Worm (Caenorhabditis elegans) whole organism, mixed stage, embryonic: ENCODE data around the gene nhr-216.

Experiments
- M03D4.4 ChIP-seq: sonication (generic microtip); optimal IDR thresholded peaks from 2 replicates; lab custom pipeline; 2017; ENCODE audit warnings: mild to moderate bottlenecking, missing genetic modification characterization, missing compliant biosample characterization
- bed-3 ChIP-seq: fragments of 200-800 bp; sonication (Bioruptor generic); optimal IDR thresholded peaks from 3 replicates; lab custom pipeline; 2018; ENCODE audit warnings: mild to moderate bottlenecking, missing genetic modification characterization, moderate library complexity, missing compliant biosample characterization
- blmp-1 ChIP-seq: fragments of 150-350 bp; optimal IDR thresholded peaks from 2 replicates; lab custom pipeline; 2014; ENCODE audit warnings: missing biosample characterization, missing genetic modification characterization
- ceh-43 ChIP-seq: fragments of 200-800 bp; sonication (Bioruptor generic); optimal IDR thresholded peaks from 2 replicates; lab custom pipeline; 2018; ENCODE audit warnings: mild to moderate bottlenecking, missing genetic modification characterization, moderate library complexity, missing compliant biosample characterization
- ceh-83 ChIP-seq: fragments of 200-800 bp; sonication (Bioruptor generic); optimal IDR thresholded peaks from 2 replicates; lab custom pipeline; 2018; ENCODE audit warnings: mild to moderate bottlenecking, missing genetic modification characterization, missing compliant biosample characterization
- ces-1 ChIP-seq: fragments of 150-350 bp; optimal IDR thresholded peaks from 2 replicates; lab custom pipeline; 2014; ENCODE audit warnings: missing biosample characterization, missing genetic modification reagents, missing genetic modification characterization
- cnd-1 ChIP-seq: fragments of 200-800 bp; sonication (Bioruptor generic); optimal IDR thresholded peaks from 2 replicates; lab custom pipeline; 2018; ENCODE audit warnings: mild to moderate bottlenecking, missing genetic modification characterization, missing compliant biosample characterization
- elt-1 ChIP-seq: sonication (generic microtip); optimal IDR thresholded peaks from 2 replicates; lab custom pipeline; 2017; ENCODE audit warnings: missing genetic modification characterization, mild to moderate bottlenecking, missing compliant biosample characterization, antibody characterized with exemption, moderate library complexity, borderline replicate concordance; ENCODE audit not compliant: insufficient read depth
- elt-3 ChIP-seq: fragments of 150-350 bp; optimal IDR thresholded peaks from 2 replicates; lab custom pipeline; 2014; ENCODE audit warnings: missing biosample characterization, missing genetic modification characterization
- flh-1 ChIP-seq: fragments of 200-800 bp; sonication (Bioruptor generic); optimal IDR thresholded peaks from 2 replicates; lab custom pipeline; 2018; ENCODE audit warnings: mild to moderate bottlenecking, missing genetic modification characterization, moderate library complexity, missing compliant biosample characterization
- ham-2 ChIP-seq: fragments of 200-800 bp; sonication (Bioruptor generic); optimal IDR thresholded peaks from 2 replicates; lab custom pipeline; 2018; ENCODE audit warnings: mild to moderate bottlenecking, missing genetic modification characterization, missing compliant biosample characterization
- lin-32 ChIP-seq: fragments of 200-800 bp; sonication (Bioruptor generic); optimal IDR thresholded peaks from 2 replicates; lab custom pipeline; 2018; ENCODE audit warnings: mild to moderate bottlenecking, missing genetic modification characterization, missing compliant biosample characterization
- lsy-2 ChIP-seq: fragments of 150-350 bp; optimal IDR thresholded peaks from 2 replicates; lab custom pipeline; 2014; ENCODE audit warnings: missing biosample characterization, missing genetic modification characterization
- mab-5 ChIP-seq: fragments of 150-350 bp; optimal IDR thresholded peaks from 2 replicates; lab custom pipeline; 2014; ENCODE audit warnings: missing biosample characterization, missing genetic modification characterization
- mep-1 ChIP-seq: fragments of 150-350 bp; optimal IDR thresholded peaks from 2 replicates; lab custom pipeline; 2017; ENCODE audit warnings: missing biosample characterization, missing genetic modification reagents, missing genetic modification characterization, inconsistent platforms
- nhr-12 ChIP-seq: fragments of 150-350 bp; optimal IDR thresholded peaks from 2 replicates; lab custom pipeline; 2014; ENCODE audit warnings: missing biosample characterization, missing genetic modification characterization
- nhr-237 ChIP-seq: fragments of 150-350 bp; optimal IDR thresholded peaks from 2 replicates; lab custom pipeline; 2014; ENCODE audit warnings: missing biosample characterization, missing genetic modification characterization
- nhr-76 ChIP-seq: sonication (generic microtip); optimal IDR thresholded peaks from 2 replicates; lab custom pipeline; 2017; ENCODE audit warnings: missing biosample characterization, missing genetic modification characterization
- pha-4 ChIP-seq: fragments of 150-350 bp; optimal IDR thresholded peaks from 2 replicates; lab custom pipeline; 2018; ENCODE audit warnings: missing biosample characterization, missing genetic modification reagents, missing genetic modification characterization
- sem-2 ChIP-seq: fragments of 200-800 bp; sonication (Bioruptor generic); optimal IDR thresholded peaks from 2 replicates; lab custom pipeline; 2018; ENCODE audit warnings: mild to moderate bottlenecking, missing genetic modification characterization, missing compliant biosample characterization
- sptf-1 ChIP-seq: sonication (generic microtip); optimal IDR thresholded peaks from 2 replicates; lab custom pipeline; 2017; ENCODE audit warnings: mild to moderate bottlenecking, missing genetic modification characterization, moderate library complexity, missing compliant biosample characterization
- tbx-8 ChIP-seq: fragments of 200-800 bp; sonication (Bioruptor generic); optimal IDR thresholded peaks from 2 replicates; lab custom pipeline; 2018; ENCODE audit warnings: mild to moderate bottlenecking, missing genetic modification characterization, moderate library complexity, missing compliant biosample characterization
- unc-120 ChIP-seq: sonication (generic microtip); optimal IDR thresholded peaks from 2 replicates; lab custom pipeline; 2017; ENCODE audit warnings: missing genetic modification characterization, missing compliant biosample characterization; ENCODE audit not compliant: poor library complexity, severe bottlenecking
- unc-39 ChIP-seq: fragments of 150-350 bp; optimal IDR thresholded peaks from 2 replicates; lab custom pipeline; 2014; ENCODE audit warnings: missing biosample characterization, missing genetic modification characterization
- unc-62 ChIP-seq: fragments of 150-350 bp; optimal IDR thresholded peaks from 2 replicates; lab custom pipeline; 2014; ENCODE audit warnings: missing biosample characterization, missing genetic modification reagents, missing genetic modification characterization
- zip-8 ChIP-seq: fragments of 150-350 bp; optimal IDR thresholded peaks from 2 replicates; lab custom pipeline; 2014; ENCODE audit warnings: missing biosample characterization, missing genetic modification characterization
- ztf-11 ChIP-seq: fragments of 150-350 bp; optimal IDR thresholded peaks from 2 replicates; lab custom pipeline; 2014; ENCODE audit warnings: missing biosample characterization, missing genetic modification characterization

nhr-216 gene

ce11 chrV:5358772-5359171 lies at the start of gene nhr-216:
Gene nhr-216, minus strand, starts transcription at chrV:5358872.
- TF ChIP-seq blmp-1 (tag; lab: Kevin White, UChicago): no peak
- TF ChIP-seq ceh-43: no peak
- no peak for TF ChIP-seq ceh-83 (GFP tag; lab: Kevin White, UChicago)
- TF ChIP-seq lin-32 (GFP tag; lab: Kevin White, UChicago): no peak
- no peak for TF ChIP-seq tbx-8 (GFP tag; lab: Kevin White, UChicago)
- no peak for TF ChIP-seq nhr-12 (tag; lab: Kevin White, UChicago)
- TF ChIP-seq unc-62 (GFP tag; lab: Kevin White, UChicago): no peak

DNA sequence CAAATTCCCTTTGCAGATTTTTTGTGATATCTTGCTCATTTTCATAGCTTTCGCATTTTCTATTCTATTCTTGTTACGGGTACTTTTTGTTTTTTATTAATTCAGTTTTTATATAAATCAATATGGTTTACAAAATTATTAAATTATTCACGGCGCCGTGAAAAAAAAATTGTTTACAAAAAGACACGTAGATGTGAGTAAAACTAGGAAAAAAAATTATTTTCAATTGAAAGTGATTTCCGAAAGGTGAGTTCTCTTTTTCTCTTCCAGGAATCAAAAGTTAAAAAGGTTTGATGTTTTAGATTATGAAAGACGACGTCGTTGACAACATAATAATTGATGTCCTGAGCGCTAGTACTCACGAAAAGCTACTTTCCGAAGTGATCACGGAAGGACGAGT lies 49.6 kb upstream of the nhr-216 start, which contains the start of gene C25A6.1:
Gene C25A6.1 (plus strand): TSS at position 301 of the 400 bp plus-strand sequence.
- TF ChIP-seq ces-1 (GFP tag; lab: Kevin White, UChicago): no peak
- no peak for TF ChIP-seq ham-2 (GFP tag; lab: Kevin White, UChicago)
- no peak for TF ChIP-seq sptf-1 (tag; lab: Kevin White, UChicago)
- no peak for TF ChIP-seq bed-3 (GFP tag; lab: Kevin White, UChicago)
- no peak for TF ChIP-seq ztf-11 (tag; lab: Kevin White, UChicago)
- TF ChIP-seq zip-8 (tag; lab: Kevin White, UChicago): no peak
- no peak for TF ChIP-seq lsy-2 (tag; lab: Kevin White, UChicago)

ce11 chrV:5405053-5405452 lies 46.4 kb upstream of the nhr-216 start, which contains the start of gene dmsr-7:
Gene dmsr-7, plus strand, starts transcription at chrV:5405353.
- no peak for TF ChIP-seq nhr-237
- TF ChIP-seq pha-4 (tag; lab: Kevin White, UChicago): no peak
- no peak for TF ChIP-seq nhr-76
- no peak for TF ChIP-seq mab-5 (tag; lab: Kevin White, UChicago)
- no peak for TF ChIP-seq flh-1 (GFP tag; lab: Kevin White, UChicago)

- TF ChIP-seq bed-3 (GFP tag; lab: Kevin White, UChicago) (no peak), ceh-83 (GFP tag; lab: Kevin White, UChicago) (no peak), ceh-43 (no peak), pha-4 (tag; lab: Kevin White, UChicago) (no peak), elt-1 (tag; lab: Kevin White, UChicago) (no peak), mab-5 (tag; lab: Kevin White, UChicago) (no peak), nhr-237 (no peak), unc-120 (tag; lab: Kevin White, UChicago) (no peak), mep-1 (tag; lab: Kevin White, UChicago) (no peak), lin-32 (GFP tag; lab: Kevin White, UChicago) (no peak), ham-2 (GFP tag; lab: Kevin White, UChicago) (no peak), elt-3 (tag; lab: Kevin White, UChicago) (no peak), blmp-1 (tag; lab: Kevin White, UChicago) (no peak), flh-1 (GFP tag; lab: Kevin White, UChicago) (no peak), M03D4.4 (tag; lab: Kevin White, UChicago) (no peak), unc-39 (tag; lab: Kevin White, UChicago) (no peak), tbx-8 (GFP tag; lab: Kevin White, UChicago) (no peak)
Measured at ce11 chrV:5403938-5404337, 45.3 kb upstream of the nhr-216 start.

ce11 chrV:5392993-5393628 lies 34.4 kb upstream of the nhr-216 start, which contains the start of gene C35A11.4:
Gene C35A11.4, minus strand, starts transcription at chrV:5393148.
- TF ChIP-seq zip-8 (tag; lab: Kevin White, UChicago) (no peak), blmp-1 (tag; lab: Kevin White, UChicago) (no peak), lsy-2 (tag; lab: Kevin White, UChicago) (no peak), cnd-1 (tag; lab: Kevin White, UChicago) (no peak), ceh-83 (GFP tag; lab: Kevin White, UChicago) (no peak), unc-120 (tag; lab: Kevin White, UChicago) (no peak), lin-32 (GFP tag; lab: Kevin White, UChicago) (no peak)

ce11 chrV:5385914-5386493 lies 27.3 kb upstream of the nhr-216 start, which contains the start of gene C35A11.2:
Gene C35A11.2, plus strand, starts transcription at chrV:5386299.
- peak; percentile 75 for TF ChIP-seq blmp-1 (tag; lab: Kevin White, UChicago)
- no peak for TF ChIP-seq sem-2 (GFP tag; lab: Kevin White, UChicago)
